Worm (Caenorhabditis elegans): Measurements from ENCODE around the gene fcmt-1.

Gene fcmt-1

ce11 chrII:11746782-11747288 lies 37.5 kb upstream of the fcmt-1 start (continued):
- no peak for TF ChIP-seq peb-1 (tag; optimal IDR thresholded peaks at IDR 0.05)

ce11 chrII:11742320-11742719 lies 33.0 kb upstream of the fcmt-1 start:
- TF ChIP-seq nhr-129 (tag; optimal IDR thresholded peaks at IDR 0.05) = no peak
- no peak for TF ChIP-seq lsy-2 (tag; optimal IDR thresholded peaks at IDR 0.05)
- no peak for TF ChIP-seq peb-1 (tag; optimal IDR thresholded peaks at IDR 0.05)
- TF ChIP-seq nhr-21 (tag; optimal IDR thresholded peaks at IDR 0.05) = no peak
- no peak for TF ChIP-seq nhr-23 (tag; optimal IDR thresholded peaks at IDR 0.05)
- no peak for TF ChIP-seq ztf-11 (tag; optimal IDR thresholded peaks at IDR 0.05)
- no peak for TF ChIP-seq elt-3 (tag; optimal IDR thresholded peaks at IDR 0.05)
- TF ChIP-seq ZK546.5 (tag; optimal IDR thresholded peaks at IDR 0.05) = no peak
- TF ChIP-seq unc-39 (tag; optimal IDR thresholded peaks at IDR 0.05) = no peak
- no peak for TF ChIP-seq Y55F3AM.14 (GFP tag; optimal IDR thresholded peaks at IDR 0.05)
- no peak for TF ChIP-seq lin-39 (tag; optimal IDR thresholded peaks at IDR 0.05)
- TF ChIP-seq snpc-4 (tag; optimal IDR thresholded peaks at IDR 0.05) = no peak
- no peak for TF ChIP-seq ceh-16 (tag; optimal IDR thresholded peaks at IDR 0.05)
- no peak for TF ChIP-seq skn-1 (tag; optimal IDR thresholded peaks at IDR 0.05)
- no peak for TF ChIP-seq gmeb-1 (tag; optimal IDR thresholded peaks at IDR 0.05)
- no peak for TF ChIP-seq crh-2 (tag; optimal IDR thresholded peaks at IDR 0.05)
- TF ChIP-seq nhr-12 (tag; optimal IDR thresholded peaks at IDR 0.05) = no peak
- no peak for TF ChIP-seq egl-27 (tag; optimal IDR thresholded peaks at IDR 0.05)

- TF ChIP-seq blmp-1 (tag; optimal IDR thresholded peaks at IDR 0.05; ENCODE audit: insufficient read depth) (no peak), sma-9 (GFP tag; optimal IDR thresholded peaks at IDR 0.05) (peak; percentile 52), sma-9 (tag; optimal IDR thresholded peaks at IDR 0.05) (no peak), ztf-4 (tag; optimal IDR thresholded peaks at IDR 0.05) (no peak), fos-1 (tag; optimal IDR thresholded peaks at IDR 0.05) (peak; percentile 38), sma-3 (GFP tag; optimal IDR thresholded peaks at IDR 0.05) (no peak), crh-2 (tag; optimal IDR thresholded peaks at IDR 0.05) (no peak), egl-27 (tag; optimal IDR thresholded peaks at IDR 0.05) (no peak)
These were observed 29.8 kb upstream of the fcmt-1 start, which contains the start of gene ctsa-1.2 for ce11 chrII:11739199-11739598. TSS of gene ctsa-1.2 (plus strand) at chrII:11739358.

ce11 chrII:11737347-11737746 lies 28.0 kb upstream of the fcmt-1 start:
- peak; percentile 12 for TF ChIP-seq nhr-6 (tag; optimal IDR thresholded peaks at IDR 0.05)
- no peak for TF ChIP-seq lin-13 (GFP tag; optimal IDR thresholded peaks at IDR 0.05)
- no peak for TF ChIP-seq lin-39 (tag; optimal IDR thresholded peaks at IDR 0.05)
- TF ChIP-seq zag-1 (tag; optimal IDR thresholded peaks at IDR 0.05) = no peak
- TF ChIP-seq mbf-1 (tag; optimal IDR thresholded peaks at IDR 0.05) = no peak
- TF ChIP-seq mab-5 (tag; optimal IDR thresholded peaks at IDR 0.05) = no peak
- TF ChIP-seq ama-1 (optimal IDR thresholded peaks at IDR 0.05) = no peak
- TF ChIP-seq nhr-77 (tag; optimal IDR thresholded peaks at IDR 0.05) = no peak
- peak; percentile 27 for TF ChIP-seq gmeb-1 (tag; optimal IDR thresholded peaks at IDR 0.05)
- TF ChIP-seq nhr-11 (tag; optimal IDR thresholded peaks at IDR 0.05) = no peak
- TF ChIP-seq fos-1 (tag; optimal IDR thresholded peaks at IDR 0.05) = peak; percentile 57
- TF ChIP-seq C34F6.9 (tag; optimal IDR thresholded peaks at IDR 0.05) = no peak
- TF ChIP-seq lsy-2 (tag; optimal IDR thresholded peaks at IDR 0.05) = peak in 1 of 2 experiments; percentile 46
- no peak for TF ChIP-seq R02D3.7 (tag; optimal IDR thresholded peaks at IDR 0.05)
- TF ChIP-seq unc-39 (tag; optimal IDR thresholded peaks at IDR 0.05) = no peak
- no peak for TF ChIP-seq skn-1 (tag; optimal IDR thresholded peaks at IDR 0.05)
- peak; percentile 68 for TF ChIP-seq sma-3 (GFP tag; optimal IDR thresholded peaks at IDR 0.05)
- no peak for TF ChIP-seq alr-1 (tag; optimal IDR thresholded peaks at IDR 0.05)
- TF ChIP-seq aly-2 (tag; optimal IDR thresholded peaks at IDR 0.05) = no peak
- TF ChIP-seq elt-3 (tag; optimal IDR thresholded peaks at IDR 0.05) = no peak
- TF ChIP-seq ztf-1 (GFP tag; conservative IDR thresholded peaks at IDR 0.05) = no peak
- TF ChIP-seq egl-27 (tag; optimal IDR thresholded peaks at IDR 0.05) = no peak
- TF ChIP-seq blmp-1 (tag; optimal IDR thresholded peaks at IDR 0.05; ENCODE audit: insufficient read depth) = peak; percentile 74
- TF ChIP-seq ztf-11 (tag; optimal IDR thresholded peaks at IDR 0.05) = no peak
- TF ChIP-seq sma-9 (GFP tag; optimal IDR thresholded peaks at IDR 0.05) = peak; percentile 54
- no peak for TF ChIP-seq sma-9 (tag; optimal IDR thresholded peaks at IDR 0.05)
- TF ChIP-seq elt-1 (tag; optimal IDR thresholded peaks at IDR 0.05) = no peak
- TF ChIP-seq lin-11 (tag; optimal IDR thresholded peaks at IDR 0.05) = no peak
- TF ChIP-seq nhr-25 (tag; optimal IDR thresholded peaks at IDR 0.05) = peak; percentile 83
- no peak for TF ChIP-seq peb-1 (tag; optimal IDR thresholded peaks at IDR 0.05)
- no peak for TF ChIP-seq nhr-23 (tag; optimal IDR thresholded peaks at IDR 0.05)
- TF ChIP-seq nhr-129 (tag; optimal IDR thresholded peaks at IDR 0.05) = peak; percentile 52
- TF ChIP-seq F13H6.1 (tag; optimal IDR thresholded peaks at IDR 0.05) = peak; percentile 38
- peak; percentile 71 for TF ChIP-seq nhr-21 (tag; optimal IDR thresholded peaks at IDR 0.05)
- TF ChIP-seq nhr-10 (tag; optimal IDR thresholded peaks at IDR 0.05) = no peak
